Fruit fly (Drosophila melanogaster): Measurements from ENCODE around the gene bard.

Gene bard

dm6 chr3R:18121385-18122151 lies 40.7 kb downstream of the bard start (continued):
- TF ChIP-seq BtbVII (GFP tag; optimal IDR thresholded peaks at IDR 0.05) (peak; percentile 14), gsb-n (tag; optimal IDR thresholded peaks at IDR 0.05) (no peak), nau (GFP tag; optimal IDR thresholded peaks at IDR 0.05) (no peak), nerfin-1 (tag; optimal IDR thresholded peaks at IDR 0.05) (peak; percentile 80), jigr1 (GFP tag; IDR thresholded peaks at IDR 0.05) (no peak), cwo (GFP tag; optimal IDR thresholded peaks at IDR 0.05) (peak; percentile 4), Nf-YB (GFP tag; optimal IDR thresholded peaks at IDR 0.05) (peak; percentile 100), seq (GFP tag; IDR thresholded peaks at IDR 0.05) (no peak), scrt (GFP tag; optimal IDR thresholded peaks at IDR 0.05) (peak; percentile 99), Nf-YA (GFP tag; IDR thresholded peaks at IDR 0.05) (peak; percentile 95), CG34224 (GFP tag; IDR thresholded peaks at IDR 0.05; ENCODE audit: partially characterized antibody) (no peak), sna (GFP tag; IDR thresholded peaks at IDR 0.05; ENCODE audit: partially characterized antibody) (0 out of 2 replicates have a peak, but pooled peaks have one; percentile 69), CkIIα-i1 (GFP tag; IDR thresholded peaks at IDR 0.05) (no peak), tx (GFP tag; optimal IDR thresholded peaks at IDR 0.05) (no peak), ems (GFP tag; optimal IDR thresholded peaks at IDR 0.05) (no peak), bbx (GFP tag; IDR thresholded peaks at IDR 0.05; ENCODE audit: partially characterized antibody) (peak; percentile 42; the same call in 1 of the 2 replicates), CG34422 (GFP tag; IDR thresholded peaks at IDR 0.05) (peak; percentile 11; the same call in 1 of the 3 replicates), CG33213 (GFP tag; optimal IDR thresholded peaks at IDR 0.05) (no peak), Atf6 (GFP tag; IDR thresholded peaks at IDR 0.05) (no peak), sob (GFP tag; IDR thresholded peaks at IDR 0.05) (no peak), Ssrp (tag; optimal IDR thresholded peaks at IDR 0.05) (no peak), br (optimal IDR thresholded peaks at IDR 0.05) (no peak), unc-4 (GFP tag; IDR thresholded peaks at IDR 0.05; ENCODE audit: partially characterized antibody) (no peak), crol (GFP tag; IDR thresholded peaks at IDR 0.05) (peak; percentile 16; the same call in 1 of the 2 replicates), pnt (GFP tag; optimal IDR thresholded peaks at IDR 0.05) (no peak), Sry-δ (GFP tag; optimal IDR thresholded peaks at IDR 0.05) (no peak), CG17829 (tag; optimal IDR thresholded peaks at IDR 0.05) (peak; percentile 22), Poxn (GFP tag; IDR thresholded peaks at IDR 0.05) (no peak), p53 (GFP tag; optimal IDR thresholded peaks at IDR 0.05) (no peak), oc (tag; optimal IDR thresholded peaks at IDR 0.05) (no peak), Dfd (GFP tag; optimal IDR thresholded peaks at IDR 0.05) (no peak), Vsx1 (GFP tag; optimal IDR thresholded peaks at IDR 0.05) (no peak), CG3065 (GFP tag; optimal IDR thresholded peaks at IDR 0.05) (no peak), CG4360 (GFP tag; IDR thresholded peaks at IDR 0.05) (no peak), CG4854 (GFP tag; optimal IDR thresholded peaks at IDR 0.05) (no peak), kni (GFP tag; optimal IDR thresholded peaks at IDR 0.05) (peak; percentile 33), CG4282 (GFP tag; optimal IDR thresholded peaks at IDR 0.05) (no peak), ftz-f1 (GFP tag; optimal IDR thresholded peaks at IDR 0.05) (peak; percentile 58), HmgZ (tag; optimal IDR thresholded peaks at IDR 0.05) (no peak), so (GFP tag; IDR thresholded peaks at IDR 0.05) (peak; percentile 31; the same call in 1 of the 3 replicates), CG32767 (GFP tag; IDR thresholded peaks at IDR 0.05) (peak; percentile 66; the same call in 1 of the 2 replicates), CG10543 (GFP tag; optimal IDR thresholded peaks at IDR 0.05) (peak; percentile 49), vvl (GFP tag; IDR thresholded peaks at IDR 0.05) (peak; percentile 5; the same call in 1 of the 2 replicates), CG7745 (tag; optimal IDR thresholded peaks at IDR 0.05) (no peak), crc (GFP tag; optimal IDR thresholded peaks at IDR 0.05) (no peak), CG11695 (GFP tag; IDR thresholded peaks at IDR 0.05) (no peak), Trl (optimal IDR thresholded peaks at IDR 0.05) (peak; percentile 82 to 91), Trl (GFP tag; optimal IDR thresholded peaks at IDR 0.05) (no peak), Hey (tag; optimal IDR thresholded peaks at IDR 0.05) (peak; percentile 44), CG7928 (GFP tag; optimal IDR thresholded peaks at IDR 0.05) (no peak)

Data from whole organism, embryonic.